Fruit fly (Drosophila melanogaster) whole organism, embryonic: ENCODE measurements around the gene Hmbs.

ENCODE experiments used
- ATbp ChIP-seq: fragments of 200-800 bp; sonication (Bioruptor generic); optimal IDR thresholded peaks from 2 replicates; lab custom pipeline; 2017; ENCODE audit warnings: missing biosample characterization, mild to moderate bottlenecking, missing genetic modification characterization, missing genetic modification reagents
- Bgb ChIP-seq: fragments of 200-800 bp; sonication (Bioruptor generic); IDR thresholded peaks from 2 replicates; pipeline ENCODE4 v1.3.6; 2022; ENCODE audit warnings: missing biosample characterization, missing genetic modification characterization; ENCODE audit not compliant: partially characterized antibody
- CG10543 ChIP-seq: fragments of 200-800 bp; sonication (Bioruptor generic); optimal IDR thresholded peaks from 3 replicates; lab custom pipeline; 2017; ENCODE audit warnings: missing biosample characterization, mild to moderate bottlenecking, missing genetic modification characterization, moderate library complexity
- CG10565 ChIP-seq: fragments of 200-800 bp; sonication (Bioruptor generic); optimal IDR thresholded peaks from 3 replicates; lab custom pipeline; 2016; ENCODE audit warnings: missing biosample characterization, mild to moderate bottlenecking, missing genetic modification characterization
- CG10959 ChIP-seq: fragments of 200-800 bp; sonication (Bioruptor generic); IDR thresholded peaks from 2 replicates; pipeline ENCODE4 v1.3.6; 2022; ENCODE audit warnings: missing biosample characterization, missing genetic modification characterization
- CG11398 ChIP-seq: fragments of 200-800 bp; sonication (Bioruptor generic); optimal IDR thresholded peaks from 2 replicates; lab custom pipeline; 2016; ENCODE audit warnings: missing biosample characterization, missing genetic modification characterization
- CG14014 ChIP-seq: fragments of 200-800 bp; sonication (Bioruptor generic); IDR thresholded peaks from 2 replicates; pipeline ENCODE4 v1.3.6; 2022; ENCODE audit warnings: missing biosample characterization, missing genetic modification characterization
- CG15696 ChIP-seq: fragments of 200-800 bp; sonication (Bioruptor generic); optimal IDR thresholded peaks from 2 replicates; lab custom pipeline; 2019; ENCODE audit warnings: missing biosample characterization, mild to moderate bottlenecking, missing genetic modification characterization, moderate library complexity
- CG1603 ChIP-seq: fragments of 200-800 bp; sonication (Bioruptor generic); optimal IDR thresholded peaks from 2 replicates; lab custom pipeline; 2019; ENCODE audit warnings: missing biosample characterization, mild to moderate bottlenecking, missing genetic modification characterization, moderate library complexity
- CG17361 ChIP-seq: fragments of 200-800 bp; sonication (Bioruptor generic); IDR thresholded peaks from 3 replicates; pipeline ENCODE4 v1.3.6; 2022; ENCODE audit warnings: missing biosample characterization, missing genetic modification characterization
- CG18011 ChIP-seq: fragments of 200-800 bp; sonication (Bioruptor generic); optimal IDR thresholded peaks from 2 replicates; lab custom pipeline; 2017; ENCODE audit warnings: missing biosample characterization, missing genetic modification characterization, mild to moderate bottlenecking, moderate library complexity, missing genotype
- CG31365 ChIP-seq: fragments of 200-800 bp; sonication (Bioruptor generic); optimal IDR thresholded peaks from 2 replicates; lab custom pipeline; 2018; ENCODE audit warnings: missing biosample characterization, mild to moderate bottlenecking, missing genetic modification characterization
- CG4282 ChIP-seq: fragments of 200-800 bp; sonication (Bioruptor generic); optimal IDR thresholded peaks from 2 replicates; lab custom pipeline; 2016; ENCODE audit warnings: missing biosample characterization, missing genetic modification characterization
- CG4360 ChIP-seq: fragments of 200-800 bp; sonication (Bioruptor generic); IDR thresholded peaks from 2 replicates; pipeline ENCODE4 v1.3.6; 2022; ENCODE audit warnings: missing biosample characterization, missing genetic modification characterization
- CG5180 ChIP-seq: fragments of 200-800 bp; sonication (Bioruptor generic); optimal IDR thresholded peaks from 3 replicates; lab custom pipeline; 2017; ENCODE audit warnings: missing biosample characterization, missing genetic modification characterization, mild to moderate bottlenecking, moderate library complexity, missing genetic modification reagents
- CG6272 ChIP-seq: fragments of 200-800 bp; sonication (Bioruptor generic); IDR thresholded peaks from 2 replicates; pipeline ENCODE4 v1.3.6; 2022; ENCODE audit warnings: missing biosample characterization, missing genetic modification characterization
- CG6689 ChIP-seq: fragments of 200-800 bp; sonication (Bioruptor generic); IDR thresholded peaks from 2 replicates; pipeline ENCODE4 v1.3.6; 2022; ENCODE audit warnings: missing biosample characterization, missing genetic modification characterization
- CG6854 ChIP-seq: fragments of 200-800 bp; sonication (Bioruptor generic); optimal IDR thresholded peaks from 3 replicates; lab custom pipeline; 2017; ENCODE audit warnings: missing biosample characterization, mild to moderate bottlenecking, missing genetic modification characterization
- CG7271 ChIP-seq: fragments of 200-800 bp; sonication (Bioruptor generic); optimal IDR thresholded peaks from 2 replicates; lab custom pipeline; 2018; ENCODE audit warnings: missing biosample characterization, mild to moderate bottlenecking, missing genetic modification characterization, moderate library complexity
- CG7556 ChIP-seq: fragments of 200-800 bp; sonication (Bioruptor generic); optimal IDR thresholded peaks from 2 replicates; lab custom pipeline; 2017; ENCODE audit warnings: missing biosample characterization, mild to moderate bottlenecking, missing genetic modification characterization
- CG7786 ChIP-seq: fragments of 200-800 bp; sonication (Bioruptor generic); optimal IDR thresholded peaks from 2 replicates; lab custom pipeline; 2016; ENCODE audit warnings: missing biosample characterization, missing genetic modification characterization
- CG7928 ChIP-seq: fragments of 200-800 bp; sonication (Bioruptor generic); optimal IDR thresholded peaks from 2 replicates; lab custom pipeline; 2017; ENCODE audit warnings: missing biosample characterization, mild to moderate bottlenecking, missing genetic modification characterization
- CG8478 ChIP-seq: fragments of >200 bp; optimal IDR thresholded peaks from 2 replicates; lab custom pipeline; 2018
- CG9797 ChIP-seq: fragments of 200-800 bp; sonication (Bioruptor generic); optimal IDR thresholded peaks from 3 replicates; lab custom pipeline; 2018; ENCODE audit warnings: missing biosample characterization, mild to moderate bottlenecking, missing genetic modification characterization
- Dbx ChIP-seq: fragments of 200-800 bp; sonication (Bioruptor generic); IDR thresholded peaks from 3 replicates; pipeline ENCODE4 v1.3.6; 2022; ENCODE audit warnings: missing biosample characterization, missing genetic modification characterization
- Doc2 ChIP-seq: fragments of 200-800 bp; sonication (Bioruptor generic); IDR thresholded peaks from 2 replicates; pipeline ENCODE4 v1.3.6; 2022; ENCODE audit warnings: missing biosample characterization, missing genetic modification characterization
- Dp ChIP-seq: fragments of 200-800 bp; sonication (Bioruptor generic); optimal IDR thresholded peaks from 2 replicates; lab custom pipeline; 2018; ENCODE audit warnings: missing biosample characterization, mild to moderate bottlenecking, missing genetic modification characterization, moderate library complexity
- ERR ChIP-seq: fragments of 200-800 bp; sonication (Bioruptor generic); optimal IDR thresholded peaks from 2 replicates; lab custom pipeline; 2016; ENCODE audit warnings: missing biosample characterization, missing genetic modification characterization
- Hey ChIP-seq: fragments of 200-800 bp; sonication (Bioruptor generic); optimal IDR thresholded peaks from 3 replicates; lab custom pipeline; 2018; ENCODE audit warnings: missing biosample characterization, mild to moderate bottlenecking, missing genetic modification characterization
- Hr78 ChIP-seq, 2 experiments: fragments of 200-800 bp in 1 of 2; fragments of >200 bp in 1 of 2; sonication (Bioruptor generic) in 1 of 2; optimal IDR thresholded peaks; 2 replicates each; lab custom pipeline; 2017 to 2019; ENCODE audit warnings: missing biosample characterization in 2 of 2, missing genetic modification characterization in 2 of 2, mild to moderate bottlenecking in 1 of 2, moderate library complexity in 1 of 2
- Jarid2 ChIP-seq: fragments of 200-800 bp; sonication (Bioruptor generic); optimal IDR thresholded peaks from 3 replicates; lab custom pipeline; 2017; ENCODE audit warnings: mild to moderate bottlenecking, missing biosample characterization, missing genetic modification reagents, missing genetic modification characterization
- Optix ChIP-seq: fragments of 200-800 bp; sonication (Bioruptor generic); IDR thresholded peaks from 3 replicates; pipeline ENCODE4 v1.3.6; 2022; ENCODE audit warnings: missing biosample characterization, missing genetic modification characterization
- PHDP ChIP-seq: fragments of 200-800 bp; sonication (Bioruptor generic); optimal IDR thresholded peaks from 3 replicates; lab custom pipeline; 2018; ENCODE audit warnings: missing biosample characterization, mild to moderate bottlenecking, missing genetic modification characterization, moderate library complexity
- Ravus ChIP-seq: fragments of 200-800 bp; sonication (Bioruptor generic); IDR thresholded peaks from 2 replicates; pipeline ENCODE4 v1.3.6; 2022; ENCODE audit warnings: missing biosample characterization, missing genetic modification characterization
- amos ChIP-seq: fragments of 200-800 bp; sonication (Bioruptor generic); IDR thresholded peaks from 2 replicates; pipeline ENCODE4 v1.3.6; 2022; ENCODE audit warnings: missing biosample characterization, missing genetic modification characterization; ENCODE audit not compliant: partially characterized antibody
- chm ChIP-seq: fragments of 200-800 bp; sonication (Bioruptor generic); IDR thresholded peaks from 2 replicates; pipeline ENCODE4 v1.3.6; 2022; ENCODE audit warnings: missing biosample characterization, missing genetic modification characterization
- dan ChIP-seq: fragments of 200-800 bp; sonication (Bioruptor generic); IDR thresholded peaks from 2 replicates; pipeline ENCODE4 v1.3.6; 2022; ENCODE audit warnings: missing biosample characterization, missing genetic modification characterization
- esg ChIP-seq: fragments of 200-800 bp; sonication (Bioruptor generic); conservative IDR thresholded peaks from 2 replicates; pipeline ENCODE4 v1.3.6; 2022; ENCODE audit warnings: missing biosample characterization, missing genetic modification characterization
- fd102C ChIP-seq: fragments of 200-800 bp; sonication (Bioruptor generic); optimal IDR thresholded peaks from 2 replicates; lab custom pipeline; 2018; ENCODE audit warnings: missing biosample characterization, mild to moderate bottlenecking, missing genetic modification characterization, moderate library complexity
- insv ChIP-seq, 2 experiments: fragments of 200-800 bp; sonication (Bioruptor generic); optimal IDR thresholded peaks; 3 replicates each; lab custom pipeline; 2016 to 2018; ENCODE audit warnings: missing biosample characterization in 2 of 2, missing genetic modification characterization in 2 of 2
- lab ChIP-seq: fragments of 200-800 bp; sonication (Bioruptor generic); optimal IDR thresholded peaks from 3 replicates; lab custom pipeline; 2017; ENCODE audit warnings: missing biosample characterization, missing genetic modification characterization, mild to moderate bottlenecking, moderate library complexity, missing genetic modification reagents
- lbe ChIP-seq: fragments of 200-800 bp; sonication (Bioruptor generic); optimal IDR thresholded peaks from 2 replicates; lab custom pipeline; 2016; ENCODE audit warnings: missing biosample characterization, mild to moderate bottlenecking, missing genetic modification characterization
- maf-S ChIP-seq: fragments of 200-800 bp; sonication (Bioruptor generic); optimal IDR thresholded peaks from 2 replicates; lab custom pipeline; 2016; ENCODE audit warnings: missing biosample characterization, missing genetic modification characterization
- nerfin-1 ChIP-seq: fragments of 200-800 bp; sonication (Bioruptor generic); optimal IDR thresholded peaks from 3 replicates; lab custom pipeline; 2019; ENCODE audit warnings: missing biosample characterization, mild to moderate bottlenecking, missing genetic modification characterization, moderate library complexity
- repo ChIP-seq: fragments of 200-800 bp; sonication (Bioruptor generic); optimal IDR thresholded peaks from 2 replicates; lab custom pipeline; 2016; ENCODE audit warnings: missing biosample characterization, missing genetic modification characterization
- shn ChIP-seq: fragments of 200-800 bp; sonication (Bioruptor generic); optimal IDR thresholded peaks from 3 replicates; lab custom pipeline; 2016; ENCODE audit warnings: missing biosample characterization, missing genetic modification characterization
- slou ChIP-seq: fragments of 200-800 bp; sonication (Bioruptor generic); optimal IDR thresholded peaks from 3 replicates; lab custom pipeline; 2016; ENCODE audit warnings: missing biosample characterization, missing genetic modification characterization
- ssp ChIP-seq: fragments of 200-800 bp; sonication (Bioruptor generic); IDR thresholded peaks from 2 replicates; pipeline ENCODE4 v1.3.6; 2022; ENCODE audit warnings: missing biosample characterization, missing genetic modification characterization
- tin ChIP-seq: fragments of 200-800 bp; sonication (Bioruptor generic); optimal IDR thresholded peaks from 3 replicates; lab custom pipeline; 2016; ENCODE audit warnings: missing biosample characterization, missing genetic modification characterization
- tll ChIP-seq, 2 experiments: fragments of 200-800 bp in 1 of 2; fragments of >200 bp in 1 of 2; sonication (Bioruptor generic) in 1 of 2; optimal IDR thresholded peaks; 2 replicates each; lab custom pipeline; 2017 to 2019; ENCODE audit warnings: missing biosample characterization in 2 of 2, missing genetic modification characterization in 2 of 2, mild to moderate bottlenecking in 1 of 2, moderate library complexity in 1 of 2
- wdn ChIP-seq: fragments of 200-800 bp; sonication (Bioruptor generic); IDR thresholded peaks from 2 replicates; pipeline ENCODE4 v1.3.6; 2022; ENCODE audit warnings: missing biosample characterization, missing genetic modification characterization
- zen2 ChIP-seq: fragments of 200-800 bp; sonication (Bioruptor generic); IDR thresholded peaks from 3 replicates; pipeline ENCODE4 v1.3.6; 2022; ENCODE audit warnings: missing biosample characterization, missing genetic modification characterization; ENCODE audit not compliant: partially characterized antibody

Hmbs gene

DNA sequence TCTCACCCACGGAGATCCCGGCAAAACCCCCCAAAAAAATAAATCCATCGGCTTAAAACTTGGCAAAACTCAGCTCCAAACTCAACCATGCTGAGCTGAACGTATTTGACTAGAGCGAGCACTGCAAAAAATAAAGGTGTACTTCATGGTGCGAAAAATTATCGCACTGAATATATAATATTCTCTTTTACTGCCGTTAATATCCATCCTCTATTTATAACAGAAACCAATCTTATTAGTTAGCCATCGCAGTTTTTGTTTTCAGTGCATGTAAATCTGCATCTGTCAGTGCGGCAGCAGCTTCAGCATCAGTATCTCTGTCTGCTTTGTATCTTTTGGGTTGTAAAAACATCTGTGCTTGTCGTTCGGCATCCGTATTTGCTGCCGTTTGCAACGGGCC is 36.2 kb downstream of the Hmbs start (continued):
- TF ChIP-seq CG10959 (GFP tag; lab: Robert Waterston, UW) (no peak), CG6689 (GFP tag; lab: Robert Waterston, UW) (no peak), tin (peak; percentile 9), lbe (GFP tag; lab: Kevin White, UChicago) (no peak), CG7786 (GFP tag; lab: Kevin White, UChicago) (no peak), ssp (GFP tag; lab: Robert Waterston, UW) (no peak), CG4282 (no peak), nerfin-1 (no peak), CG9797 (no peak), slou (GFP tag; lab: Kevin White, UChicago) (no peak), wdn (no peak), CG6272 (GFP tag; lab: Robert Waterston, UW) (no peak), CG31365 (no peak), dan (GFP tag; lab: Robert Waterston, UW) (no peak), CG15696 (tag; lab: Kevin White, UChicago) (no peak), repo (GFP tag; lab: Kevin White, UChicago) (no peak), Bgb (GFP tag; lab: Robert Waterston, UW) (no peak), Ravus (GFP tag; lab: Robert Waterston, UW) (no peak), Optix (no peak), CG6854 (GFP tag; lab: Kevin White, UChicago) (no peak), shn (GFP tag; lab: Kevin White, UChicago) (no peak), fd102C (GFP tag; lab: Kevin White, UChicago) (no peak), insv (GFP tag; optimal IDR thresholded peaks at IDR 0.05; lab: Kevin White, UChicago) (no peak), CG11398 (GFP tag; lab: Kevin White, UChicago) (no peak), CG17361 (GFP tag; lab: Robert Waterston, UW) (no peak), CG1603 (tag; lab: Kevin White, UChicago) (peak; percentile 64), CG10543 (GFP tag; lab: Kevin White, UChicago) (no peak), CG7271 (tag; lab: Kevin White, UChicago) (no peak), esg (peak; percentile 29; the same call in 1 of the 2 replicates), tll (GFP tag; optimal IDR thresholded peaks at IDR 0.05; lab: Kevin White, UChicago) (no peak), CG7928 (GFP tag; lab: Kevin White, UChicago) (no peak), ERR (GFP tag; lab: Kevin White, UChicago) (no peak), maf-S (GFP tag; lab: Kevin White, UChicago) (no peak), Dbx (GFP tag; lab: Robert Waterston, UW) (no peak), ATbp (GFP tag; lab: Kevin White, UChicago) (peak; percentile 17), CG8478 (no peak), amos (no peak), CG4360 (GFP tag; lab: Robert Waterston, UW) (no peak), lab (GFP tag; lab: Kevin White, UChicago) (peak; percentile 38), CG14014 (GFP tag; lab: Robert Waterston, UW) (no peak), CG18011 (GFP tag; lab: Kevin White, UChicago) (no peak), CG7556 (GFP tag; lab: Kevin White, UChicago) (no peak), Dp (GFP tag; lab: Kevin White, UChicago) (no peak), PHDP (tag; lab: Kevin White, UChicago) (no peak), Hey (tag; lab: Kevin White, UChicago) (no peak), CG10565 (no peak), Jarid2 (no peak), zen2 (no peak), CG5180 (GFP tag; lab: Kevin White, UChicago) (no peak), Doc2 (no peak), Hr78 (GFP tag; optimal IDR thresholded peaks at IDR 0.05; lab: Kevin White, UChicago) (no peak), chm (no peak)
